Fruit fly (Drosophila melanogaster) whole organism, embryonic: Measurements from ENCODE around the gene CG7991.

Experiments used
- Atf-2 ChIP-seq: fragments of 200-800 bp; sonication (Bioruptor generic); optimal IDR thresholded peaks from 2 replicates; lab custom pipeline; 2016; ENCODE audit warnings: missing biosample characterization, missing genetic modification characterization
- Bdp1 ChIP-seq: fragments of 200-800 bp; sonication (Bioruptor generic); optimal IDR thresholded peaks from 3 replicates; lab custom pipeline; 2016; ENCODE audit warnings: missing biosample characterization, missing genetic modification characterization
- Bgb ChIP-seq: fragments of 200-800 bp; sonication (Bioruptor generic); IDR thresholded peaks from 2 replicates; pipeline ENCODE4 v1.3.6; 2022; ENCODE audit warnings: missing biosample characterization, missing genetic modification characterization; ENCODE audit not compliant: partially characterized antibody
- C15 ChIP-seq: fragments of 200-800 bp; sonication (Bioruptor generic); IDR thresholded peaks from 3 replicates; pipeline ENCODE4 v1.3.6; 2022; ENCODE audit warnings: missing biosample characterization, missing genetic modification characterization
- CG1024 ChIP-seq: fragments of 200-800 bp; sonication (Bioruptor generic); IDR thresholded peaks from 2 replicates; pipeline ENCODE4 v1.3.6; 2022; ENCODE audit warnings: missing biosample characterization, missing genetic modification characterization
- CG11085 ChIP-seq: fragments of 200-800 bp; sonication (Bioruptor generic); IDR thresholded peaks from 2 replicates; pipeline ENCODE4 v1.3.6; 2022; ENCODE audit warnings: missing biosample characterization, missing genetic modification characterization
- CG1233 ChIP-seq: fragments of 200-800 bp; sonication (Bioruptor generic); optimal IDR thresholded peaks from 4 replicates; lab custom pipeline; 2018; ENCODE audit warnings: missing biosample characterization, mild to moderate bottlenecking, missing genetic modification characterization
- CG13287 ChIP-seq: fragments of 200-800 bp; sonication (Bioruptor generic); IDR thresholded peaks from 2 replicates; pipeline ENCODE4 v1.3.6; 2022; ENCODE audit warnings: missing biosample characterization, missing genetic modification characterization; ENCODE audit not compliant: partially characterized antibody
- CG14667 ChIP-seq: fragments of 200-800 bp; sonication (Bioruptor generic); IDR thresholded peaks from 2 replicates; pipeline ENCODE4 v1.3.6; 2022; ENCODE audit warnings: missing biosample characterization, missing genetic modification characterization
- CG16779 ChIP-seq: fragments of 200-800 bp; sonication (Bioruptor generic); IDR thresholded peaks from 2 replicates; pipeline ENCODE4 v1.3.6; 2022; ENCODE audit warnings: missing biosample characterization, missing genetic modification characterization
- CG16815 ChIP-seq: fragments of 200-800 bp; sonication (Bioruptor generic); optimal IDR thresholded peaks from 3 replicates; lab custom pipeline; 2017; ENCODE audit warnings: missing biosample characterization, mild to moderate bottlenecking, missing genetic modification characterization
- CG17361 ChIP-seq: fragments of 200-800 bp; sonication (Bioruptor generic); IDR thresholded peaks from 3 replicates; pipeline ENCODE4 v1.3.6; 2022; ENCODE audit warnings: missing biosample characterization, missing genetic modification characterization
- CG17829 ChIP-seq: fragments of 200-800 bp; optimal IDR thresholded peaks from 2 replicates; lab custom pipeline; 2019; ENCODE audit warnings: missing biosample characterization, mild to moderate bottlenecking, missing genetic modification characterization, moderate library complexity
- CG4617 ChIP-seq: fragments of 200-800 bp; sonication (Bioruptor generic); optimal IDR thresholded peaks from 3 replicates; lab custom pipeline; 2016; ENCODE audit warnings: missing biosample characterization, missing genetic modification characterization, borderline replicate concordance
- CG6689 ChIP-seq: fragments of 200-800 bp; sonication (Bioruptor generic); IDR thresholded peaks from 2 replicates; pipeline ENCODE4 v1.3.6; 2022; ENCODE audit warnings: missing biosample characterization, missing genetic modification characterization
- CG6765 ChIP-seq: fragments of 200-800 bp; sonication (Bioruptor generic); optimal IDR thresholded peaks from 3 replicates; lab custom pipeline; 2017; ENCODE audit warnings: missing biosample characterization, mild to moderate bottlenecking, missing genetic modification characterization
- CG8281 ChIP-seq: fragments of 200-800 bp; sonication (Bioruptor generic); optimal IDR thresholded peaks from 2 replicates; lab custom pipeline; 2018; ENCODE audit warnings: missing biosample characterization, mild to moderate bottlenecking, missing genetic modification characterization, moderate library complexity
- CG9215 ChIP-seq: fragments of 200-800 bp; sonication (Bioruptor generic); IDR thresholded peaks from 2 replicates; pipeline ENCODE4 v1.3.6; 2022; ENCODE audit warnings: missing biosample characterization, missing genetic modification characterization
- Camta ChIP-seq: fragments of 200-800 bp; sonication (Bioruptor generic); optimal IDR thresholded peaks from 2 replicates; lab custom pipeline; 2016; ENCODE audit warnings: missing biosample characterization, missing genetic modification characterization
- Dek ChIP-seq: fragments of 200-800 bp; sonication (Bioruptor generic); optimal IDR thresholded peaks from 3 replicates; lab custom pipeline; 2019; ENCODE audit warnings: missing biosample characterization, mild to moderate bottlenecking, missing genetic modification characterization, moderate library complexity
- Dll ChIP-seq: fragments of 200-800 bp; sonication (Bioruptor generic); IDR thresholded peaks from 4 replicates; pipeline ENCODE4 v1.3.6; 2022; ENCODE audit warnings: missing biosample characterization, missing genetic modification characterization; ENCODE audit not compliant: partially characterized antibody
- Drgx ChIP-seq: fragments of 200-800 bp; sonication (Bioruptor generic); IDR thresholded peaks from 2 replicates; pipeline ENCODE4 v1.3.6; 2022; ENCODE audit warnings: missing biosample characterization, missing genetic modification characterization
- E2f1 ChIP-seq: fragments of 200-800 bp; sonication (Bioruptor generic); IDR thresholded peaks from 2 replicates; pipeline ENCODE4 v1.3.6; 2022; ENCODE audit warnings: missing biosample characterization, missing genetic modification characterization
- Ets97D ChIP-seq: fragments of 200-800 bp; sonication (Bioruptor generic); optimal IDR thresholded peaks from 3 replicates; lab custom pipeline; 2016; ENCODE audit warnings: missing biosample characterization, missing genetic modification characterization
- Fer3 ChIP-seq: fragments of 200-800 bp; sonication (Bioruptor generic); optimal IDR thresholded peaks from 2 replicates; lab custom pipeline; 2018; ENCODE audit warnings: missing biosample characterization, mild to moderate bottlenecking, missing genetic modification characterization, moderate library complexity
- Hr78 ChIP-seq, 2 experiments: fragments of 200-800 bp in 1 of 2; fragments of >200 bp in 1 of 2; sonication (Bioruptor generic) in 1 of 2; optimal IDR thresholded peaks; 2 replicates each; lab custom pipeline; 2017 to 2019; ENCODE audit warnings: missing biosample characterization in 2 of 2, missing genetic modification characterization in 2 of 2, mild to moderate bottlenecking in 1 of 2, moderate library complexity in 1 of 2
- Oaz ChIP-seq: fragments of 200-800 bp; sonication (Bioruptor generic); IDR thresholded peaks from 2 replicates; pipeline ENCODE4 v1.3.6; 2022; ENCODE audit warnings: missing biosample characterization, missing genetic modification characterization
- Scr ChIP-seq: fragments of 200-800 bp; sonication (Bioruptor generic); IDR thresholded peaks from 2 replicates; pipeline ENCODE4 v1.3.6; 2022; ENCODE audit warnings: missing biosample characterization, missing genetic modification characterization; ENCODE audit not compliant: partially characterized antibody
- Sry-β ChIP-seq: fragments of 200-800 bp; sonication (Bioruptor generic); optimal IDR thresholded peaks from 2 replicates; lab custom pipeline; 2018; ENCODE audit warnings: missing biosample characterization, mild to moderate bottlenecking, missing genetic modification characterization, moderate library complexity
- Tbp ChIP-seq: fragments of >200 bp; optimal IDR thresholded peaks from 2 replicates; lab custom pipeline; 2018; ENCODE audit warnings: missing biosample characterization, missing genetic modification characterization
- Xrp1 ChIP-seq: fragments of 200-800 bp; sonication (Bioruptor generic); IDR thresholded peaks from 2 replicates; pipeline ENCODE4 v1.3.6; 2022; ENCODE audit warnings: missing biosample characterization, missing genetic modification characterization
- ab ChIP-seq: fragments of 200-800 bp; sonication (Bioruptor generic); optimal IDR thresholded peaks from 2 replicates; lab custom pipeline; 2016; ENCODE audit warnings: missing biosample characterization, missing genetic modification characterization
- al ChIP-seq: fragments of 200-800 bp; sonication (Bioruptor generic); IDR thresholded peaks from 2 replicates; pipeline ENCODE4 v1.3.6; 2022; ENCODE audit warnings: missing biosample characterization, missing genetic modification characterization
- cad ChIP-seq: fragments of >200 bp; optimal IDR thresholded peaks from 2 replicates; lab custom pipeline; 2017; ENCODE audit warnings: missing biosample characterization, missing genetic modification characterization
- emc ChIP-seq: fragments of 200-800 bp; sonication (Bioruptor generic); optimal IDR thresholded peaks from 2 replicates; lab custom pipeline; 2016; ENCODE audit warnings: missing biosample characterization, missing genetic modification characterization
- exex ChIP-seq: fragments of 200-800 bp; sonication (Bioruptor generic); optimal IDR thresholded peaks from 4 replicates; lab custom pipeline; 2018; ENCODE audit warnings: missing biosample characterization, mild to moderate bottlenecking, missing genetic modification characterization, moderate library complexity
- gsb ChIP-seq: fragments of 200-800 bp; sonication (Bioruptor generic); IDR thresholded peaks from 2 replicates; pipeline ENCODE4 v1.3.6; 2022; ENCODE audit warnings: missing biosample characterization, missing genetic modification characterization
- hbn ChIP-seq: fragments of 200-800 bp; sonication (Bioruptor generic); IDR thresholded peaks from 2 replicates; pipeline ENCODE4 v1.3.6; 2022; ENCODE audit warnings: missing biosample characterization, missing genetic modification characterization; ENCODE audit not compliant: partially characterized antibody
- jigr1 ChIP-seq: fragments of 200-800 bp; sonication (Bioruptor generic); IDR thresholded peaks from 3 replicates; pipeline ENCODE4 v1.3.6; 2022; ENCODE audit warnings: missing biosample characterization, missing genetic modification characterization
- nmo ChIP-seq: fragments of 200-800 bp; sonication (Bioruptor generic); optimal IDR thresholded peaks from 2 replicates; lab custom pipeline; 2018; ENCODE audit warnings: missing biosample characterization, mild to moderate bottlenecking, missing genetic modification characterization, moderate library complexity
- prd ChIP-seq, 3 experiments: fragments of >200 bp in 2 of 3; fragments of 200-800 bp in 1 of 3; sonication (Bioruptor generic) in 1 of 3; optimal IDR thresholded peaks in 2 of 3; IDR thresholded peaks in 1 of 3; 2 replicates in 2 of 3; 3 replicates in 1 of 3; pipeline versions ENCODE4 v1.3.6 to Lab custom; 2017 to 2022; ENCODE audit warnings: missing biosample characterization in 1 of 3, missing genetic modification characterization in 1 of 3
- sc ChIP-seq, 3 experiments: fragments of >200 bp in 2 of 3; fragments of 200-800 bp in 1 of 3; sonication (Bioruptor generic) in 1 of 3; optimal IDR thresholded peaks; 2 replicates in 2 of 3; 3 replicates in 1 of 3; lab custom pipeline; 2017; ENCODE audit warnings: mild to moderate bottlenecking in 1 of 3, missing biosample characterization in 1 of 3, missing genetic modification characterization in 1 of 3, missing genetic modification reagents in 1 of 3
- sob ChIP-seq: fragments of 200-800 bp; sonication (Bioruptor generic); IDR thresholded peaks from 2 replicates; pipeline ENCODE4 v1.3.6; 2022; ENCODE audit warnings: missing biosample characterization, missing genetic modification characterization
- stwl ChIP-seq: fragments of 200-800 bp; sonication (Bioruptor generic); optimal IDR thresholded peaks from 3 replicates; lab custom pipeline; 2018; ENCODE audit warnings: missing biosample characterization, mild to moderate bottlenecking, missing genetic modification characterization, moderate library complexity
- tio ChIP-seq: fragments of 200-800 bp; sonication (Bioruptor generic); optimal IDR thresholded peaks from 2 replicates; lab custom pipeline; 2017; ENCODE audit warnings: missing biosample characterization, missing genetic modification characterization, inconsistent platforms
- trh ChIP-seq: fragments of 200-800 bp; sonication (Bioruptor generic); optimal IDR thresholded peaks from 2 replicates; lab custom pipeline; 2016; ENCODE audit warnings: missing biosample characterization, missing genetic modification characterization
- twi ChIP-seq: fragments of 200-800 bp; optimal IDR thresholded peaks from 2 replicates; lab custom pipeline; 2019; ENCODE audit warnings: missing biosample characterization, mild to moderate bottlenecking, missing genetic modification characterization, moderate library complexity
- wdn ChIP-seq: fragments of 200-800 bp; sonication (Bioruptor generic); IDR thresholded peaks from 2 replicates; pipeline ENCODE4 v1.3.6; 2022; ENCODE audit warnings: missing biosample characterization, missing genetic modification characterization

The CG7991 gene

DNA sequence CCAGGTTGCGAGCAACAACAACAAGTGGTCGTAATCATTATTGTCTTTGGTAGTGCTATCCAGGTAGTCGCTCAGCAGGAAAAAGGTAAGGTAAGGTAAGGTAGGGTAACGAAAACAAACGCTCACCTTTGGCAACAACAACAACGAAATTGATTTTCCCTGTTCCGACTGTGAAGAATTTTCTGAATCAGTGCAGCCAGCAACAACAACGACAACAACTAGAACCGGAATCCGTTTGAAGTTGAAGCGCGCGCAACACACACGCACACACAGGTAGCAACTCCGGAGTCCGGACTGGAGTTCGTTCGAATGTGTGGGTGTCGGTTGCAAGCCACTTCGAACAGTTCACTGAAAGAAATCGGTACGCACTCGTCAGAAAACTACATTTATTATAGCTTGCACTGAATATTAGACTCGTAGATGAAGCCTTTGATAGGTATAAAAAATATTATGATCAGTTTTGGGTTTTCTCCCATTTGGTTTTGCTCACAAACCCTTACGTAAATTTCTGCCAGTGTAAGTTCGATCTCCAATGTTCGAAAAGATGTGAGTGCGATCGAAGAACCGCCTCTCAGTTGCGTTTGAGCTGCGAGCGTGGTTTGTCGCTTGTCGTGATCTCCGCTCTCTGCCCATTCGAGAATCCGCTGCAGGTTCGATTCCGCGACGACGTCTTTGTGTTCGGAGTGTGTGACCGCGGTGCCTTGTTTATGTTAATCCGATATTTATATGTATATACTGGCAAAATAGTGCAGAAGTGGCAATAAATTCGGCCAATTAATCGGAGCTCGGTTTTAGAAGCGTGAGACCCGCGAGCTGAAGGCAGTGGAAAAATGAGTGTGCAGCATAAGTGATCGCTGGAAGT is 72.1 kb downstream of the CG7991 start, which contains the start of gene CG13921 (continued):
- TF ChIP-seq prd (optimal IDR thresholded peaks at IDR 0.05; lab: Kevin White, UChicago) (no peak), prd (GFP tag; IDR thresholded peaks at IDR 0.05; lab: Robert Waterston, UW) (peak; percentile 100), CG17829 (tag; lab: Kevin White, UChicago) (peak; percentile 100), cad (GFP tag; lab: Kevin White, UChicago) (peak; percentile 14), al (GFP tag; lab: Robert Waterston, UW) (peak; percentile 99), emc (GFP tag; lab: Kevin White, UChicago) (peak; percentile 98), Xrp1 (GFP tag; lab: Robert Waterston, UW) (peak; percentile 100), CG13287 (no peak), hbn (GFP tag; lab: Robert Waterston, UW) (no peak), CG4617 (peak; percentile 99), Scr (GFP tag; lab: Robert Waterston, UW) (no peak), ab (GFP tag; lab: Kevin White, UChicago) (peak; percentile 97), CG1024 (GFP tag; lab: Robert Waterston, UW) (peak; percentile 98), nmo (GFP tag; lab: Kevin White, UChicago) (peak; percentile 99), CG6765 (GFP tag; lab: Kevin White, UChicago) (peak; percentile 94), Dek (tag; lab: Kevin White, UChicago) (peak; percentile 97), CG16815 (GFP tag; lab: Kevin White, UChicago) (peak; percentile 100), Camta (peak; percentile 99), E2f1 (GFP tag; lab: Robert Waterston, UW) (peak; percentile 99), jigr1 (GFP tag; lab: Robert Waterston, UW) (peak; percentile 98), CG11085 (GFP tag; lab: Robert Waterston, UW) (peak; percentile 98), CG1233 (peak; percentile 99), trh (peak; percentile 97), exex (tag; lab: Kevin White, UChicago) (peak; percentile 82), Tbp (GFP tag; lab: Kevin White, UChicago) (no peak), CG9215 (GFP tag; lab: Robert Waterston, UW) (peak; percentile 97), sob (GFP tag; lab: Robert Waterston, UW) (peak; percentile 99), Sry-β (GFP tag; lab: Kevin White, UChicago) (peak; percentile 77), Dll (GFP tag; lab: Robert Waterston, UW) (no peak), Hr78 (GFP tag; optimal IDR thresholded peaks at IDR 0.05; lab: Kevin White, UChicago) (peak in 1 of 2 experiments; percentile 92), C15 (GFP tag; lab: Robert Waterston, UW) (peak; percentile 98), CG6689 (GFP tag; lab: Robert Waterston, UW) (peak; percentile 99), CG17361 (GFP tag; lab: Robert Waterston, UW) (peak; percentile 99), tio (GFP tag; lab: Kevin White, UChicago) (peak; percentile 98), Bgb (GFP tag; lab: Robert Waterston, UW) (no peak), CG8281 (tag; lab: Kevin White, UChicago) (peak; percentile 93), Oaz (GFP tag; lab: Robert Waterston, UW) (peak; percentile 97), stwl (peak; percentile 95), wdn (peak; percentile 98), Drgx (GFP tag; lab: Robert Waterston, UW) (peak; percentile 100), twi (peak; percentile 97), sc (optimal IDR thresholded peaks at IDR 0.05; lab: Kevin White, UChicago) (no peak), sc (GFP tag; optimal IDR thresholded peaks at IDR 0.05; lab: Kevin White, UChicago) (peak; percentile 98), Fer3 (tag; lab: Kevin White, UChicago) (peak; percentile 98), Ets97D (GFP tag; lab: Kevin White, UChicago) (peak; percentile 95), CG14667 (peak; percentile 99), Atf-2 (GFP tag; lab: Kevin White, UChicago) (peak; percentile 98), CG16779 (GFP tag; lab: Robert Waterston, UW) (peak; percentile 97), Bdp1 (GFP tag; lab: Kevin White, UChicago) (peak; percentile 94), gsb (peak; percentile 94)
